Fruit fly (Drosophila melanogaster): Measurements from ENCODE around the gene CG34007.

CG34007 gene

dm6 chr2L:20494423-20495052 is at the start of gene CG34007 (continued):
- peak in 1 of 2 experiments; percentile 86 for TF ChIP-seq Hr78 (GFP tag; optimal IDR thresholded peaks at IDR 0.05)
- peak; percentile 94 for TF ChIP-seq CG15601 (tag; optimal IDR thresholded peaks at IDR 0.05)
- TF ChIP-seq hkb (optimal IDR thresholded peaks at IDR 0.05): no peak
- TF ChIP-seq hkb (GFP tag; IDR thresholded peaks at IDR 0.05): peak; percentile 76
- no peak for TF ChIP-seq corto (GFP tag; optimal IDR thresholded peaks at IDR 0.05)
- TF ChIP-seq CG17829 (tag; optimal IDR thresholded peaks at IDR 0.05): peak; percentile 94
- no peak for TF ChIP-seq chn (GFP tag; optimal IDR thresholded peaks at IDR 0.05)
- no peak for TF ChIP-seq Camta (GFP tag; optimal IDR thresholded peaks at IDR 0.05)
- TF ChIP-seq Hr39 (optimal IDR thresholded peaks at IDR 0.05): no peak
- no peak for TF ChIP-seq Max (GFP tag; optimal IDR thresholded peaks at IDR 0.05)
- no peak; the same call in 1 of the 2 replicates for TF ChIP-seq sob (GFP tag; IDR thresholded peaks at IDR 0.05)
- TF ChIP-seq Six4 (GFP tag; optimal IDR thresholded peaks at IDR 0.05): peak; percentile 64
- TF ChIP-seq Atf6 (GFP tag; IDR thresholded peaks at IDR 0.05): no peak
- TF ChIP-seq repo (GFP tag; optimal IDR thresholded peaks at IDR 0.05): no peak
- no peak for TF ChIP-seq Neu2 (GFP tag; optimal IDR thresholded peaks at IDR 0.05; ENCODE audit: borderline replicate concordance)
- TF ChIP-seq lab (GFP tag; optimal IDR thresholded peaks at IDR 0.05): no peak
- no peak for TF ChIP-seq hbn (GFP tag; IDR thresholded peaks at IDR 0.05; ENCODE audit: partially characterized antibody)
- no peak for TF ChIP-seq caup (GFP tag; optimal IDR thresholded peaks at IDR 0.05; ENCODE audit: severe bottlenecking)
- peak; percentile 60 for TF ChIP-seq CG10959 (GFP tag; IDR thresholded peaks at IDR 0.05)
- TF ChIP-seq CG3847 (GFP tag; IDR thresholded peaks at IDR 0.05): peak; percentile 61; the same call in 1 of the 2 replicates
- no peak for TF ChIP-seq Hey (tag; optimal IDR thresholded peaks at IDR 0.05)
- peak; percentile 66 for TF ChIP-seq slbo (GFP tag; IDR thresholded peaks at IDR 0.05)
- TF ChIP-seq slp2 (GFP tag; optimal IDR thresholded peaks at IDR 0.05): no peak
- no peak for TF ChIP-seq yki (optimal IDR thresholded peaks at IDR 0.05)
- peak; percentile 79 for TF ChIP-seq vvl (GFP tag; IDR thresholded peaks at IDR 0.05)
- no peak for TF ChIP-seq CG5953 (GFP tag; IDR thresholded peaks at IDR 0.05)
- no peak for TF ChIP-seq dan (GFP tag; IDR thresholded peaks at IDR 0.05)
- TF ChIP-seq D19B (GFP tag; optimal IDR thresholded peaks at IDR 0.05): no peak
- TF ChIP-seq kay (GFP tag; optimal IDR thresholded peaks at IDR 0.05): no peak
- peak; percentile 58; the same call in 1 of the 4 replicates for TF ChIP-seq chinmo (GFP tag; IDR thresholded peaks at IDR 0.05; ENCODE audit: partially characterized antibody)
- TF ChIP-seq CG16779 (GFP tag; IDR thresholded peaks at IDR 0.05): no peak
- no peak for TF ChIP-seq unc-4 (GFP tag; IDR thresholded peaks at IDR 0.05; ENCODE audit: partially characterized antibody)
- no peak for TF ChIP-seq amos (GFP tag; IDR thresholded peaks at IDR 0.05; ENCODE audit: partially characterized antibody)
- TF ChIP-seq ham (GFP tag; IDR thresholded peaks at IDR 0.05): no peak
- TF ChIP-seq NFAT (GFP tag; IDR thresholded peaks at IDR 0.05): no peak
- TF ChIP-seq CG7786 (GFP tag; optimal IDR thresholded peaks at IDR 0.05): no peak
- TF ChIP-seq Ada2b (GFP tag; IDR thresholded peaks at IDR 0.05): 0 out of 2 replicates have a peak, but pooled peaks have one; percentile 20
- TF ChIP-seq sisA (GFP tag; IDR thresholded peaks at IDR 0.05): peak; percentile 60; the same call in 1 of the 2 replicates
- no peak for TF ChIP-seq tna (GFP tag; IDR thresholded peaks at IDR 0.05; ENCODE audit: partially characterized antibody)
- no peak for TF ChIP-seq Bgb (GFP tag; IDR thresholded peaks at IDR 0.05; ENCODE audit: partially characterized antibody)
- TF ChIP-seq CG32532 (GFP tag; IDR thresholded peaks at IDR 0.05): peak; percentile 6; the same call in 1 of the 2 replicates
- TF ChIP-seq z (GFP tag; IDR thresholded peaks at IDR 0.05): no peak
- TF ChIP-seq CG15011 (GFP tag; optimal IDR thresholded peaks at IDR 0.05): no peak
- TF ChIP-seq ttk (GFP tag; IDR thresholded peaks at IDR 0.05): peak; percentile 87
- TF ChIP-seq Stat92E (GFP tag; optimal IDR thresholded peaks at IDR 0.05): peak in 1 of 3 experiments; percentile 89
- peak; percentile 95 for TF ChIP-seq gcm (GFP tag; optimal IDR thresholded peaks at IDR 0.05)
- TF ChIP-seq cwo (GFP tag; optimal IDR thresholded peaks at IDR 0.05): peak; percentile 40
- no peak for TF ChIP-seq Sin3A (optimal IDR thresholded peaks at IDR 0.05)
- peak; percentile 11 for TF ChIP-seq psq (GFP tag; optimal IDR thresholded peaks at IDR 0.05)
- peak; percentile 72 for TF ChIP-seq CG12659 (GFP tag; optimal IDR thresholded peaks at IDR 0.05)
- TF ChIP-seq HmgD (GFP tag; optimal IDR thresholded peaks at IDR 0.05): no peak

Measured in whole organism, embryonic.